Worm (Caenorhabditis elegans): ENCODE measurements around the gene F59F5.7.

- TF ChIP-seq mdl-1 (tag; optimal IDR thresholded peaks at IDR 0.05) (no peak), sma-3 (GFP tag; optimal IDR thresholded peaks at IDR 0.05) (no peak), elt-1 (tag; optimal IDR thresholded peaks at IDR 0.05) (no peak), nhr-11 (tag; optimal IDR thresholded peaks at IDR 0.05) (no peak), lsy-2 (tag; optimal IDR thresholded peaks at IDR 0.05) (no peak), fos-1 (tag; optimal IDR thresholded peaks at IDR 0.05) (peak; percentile 13), unc-62 (GFP tag; optimal IDR thresholded peaks at IDR 0.05) (no peak)
Measured at ce11 chrX:10527414-10527813, 31.9 kb upstream of the F59F5.7 start.

All from whole organism, L2 larva.